Fruit fly (Drosophila melanogaster): ENCODE data around the gene hzg.

hzg gene

dm6 chr3L:16004401-16005237, at the start of gene hzg, which contains the start of gene mRpS31:
Gene hzg, minus strand, starts transcription at chr3L:16004736.
Gene mRpS31, plus strand, starts transcription at chr3L:16005193.
- TF ChIP-seq CG1620 (GFP tag; optimal IDR thresholded peaks at IDR 0.05) (peak; percentile 26), cnc (optimal IDR thresholded peaks at IDR 0.05) (no peak), CG11617 (GFP tag; optimal IDR thresholded peaks at IDR 0.05) (peak; percentile 44), cic (GFP tag; optimal IDR thresholded peaks at IDR 0.05) (peak; percentile 68), kay (GFP tag; ENCODE audit: borderline replicate concordance) (no peak), Clk (GFP tag; optimal IDR thresholded peaks at IDR 0.05) (no peak), CG14711 (tag; optimal IDR thresholded peaks at IDR 0.05) (peak; percentile 49), toe (GFP tag; optimal IDR thresholded peaks at IDR 0.05) (peak; percentile 57), CG7045 (GFP tag; optimal IDR thresholded peaks at IDR 0.05) (peak; percentile 25), Mnt (GFP tag; optimal IDR thresholded peaks at IDR 0.05) (peak; percentile 62), CG12768 (GFP tag; optimal IDR thresholded peaks at IDR 0.05) (peak; percentile 71), ovo (GFP tag; optimal IDR thresholded peaks at IDR 0.05) (peak; percentile 35), Hr96 (GFP tag; optimal IDR thresholded peaks at IDR 0.05) (peak; percentile 22), bab1 (GFP tag; optimal IDR thresholded peaks at IDR 0.05) (peak; percentile 45), CG5204 (GFP tag; optimal IDR thresholded peaks at IDR 0.05) (no peak), pad (GFP tag; optimal IDR thresholded peaks at IDR 0.05) (no peak), CG33017 (tag; optimal IDR thresholded peaks at IDR 0.05) (peak; percentile 15), CG7101 (tag; optimal IDR thresholded peaks at IDR 0.05) (peak; percentile 69), Crg-1 (GFP tag; optimal IDR thresholded peaks at IDR 0.05) (no peak), tj (GFP tag; optimal IDR thresholded peaks at IDR 0.05) (peak; percentile 39)

DNA sequence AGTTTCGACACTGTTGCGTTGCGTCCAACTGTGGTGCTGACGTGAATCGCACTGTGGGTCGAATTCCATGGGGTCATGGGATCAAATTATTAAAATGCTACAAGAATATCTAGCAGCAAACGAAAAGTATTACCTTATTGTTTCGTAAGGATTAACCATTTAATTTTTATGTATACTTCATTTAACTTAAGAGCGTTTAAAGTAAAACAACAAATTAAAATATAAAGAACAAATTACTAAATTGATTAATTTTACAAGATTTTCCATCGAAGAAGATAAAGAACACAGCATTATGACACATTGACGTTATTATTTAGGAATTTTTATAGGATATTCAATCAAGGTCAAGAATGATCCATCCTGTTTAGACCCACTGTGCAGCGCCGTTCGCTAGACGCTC, 49.6 kb upstream of the hzg start:
- TF ChIP-seq Clk (GFP tag; optimal IDR thresholded peaks at IDR 0.05) (no peak), CG7045 (GFP tag; optimal IDR thresholded peaks at IDR 0.05) (no peak), CG14711 (tag; optimal IDR thresholded peaks at IDR 0.05) (peak; percentile 2), cnc (optimal IDR thresholded peaks at IDR 0.05) (no peak), CG12768 (GFP tag; optimal IDR thresholded peaks at IDR 0.05) (peak; percentile 38), Mnt (GFP tag; optimal IDR thresholded peaks at IDR 0.05) (no peak)

- TF ChIP-seq CG5204 (GFP tag; optimal IDR thresholded peaks at IDR 0.05) (no peak), CG1620 (GFP tag; optimal IDR thresholded peaks at IDR 0.05) (no peak), CG7045 (GFP tag; optimal IDR thresholded peaks at IDR 0.05) (no peak), cnc (optimal IDR thresholded peaks at IDR 0.05) (no peak), Clk (GFP tag; optimal IDR thresholded peaks at IDR 0.05) (no peak), CG33017 (tag; optimal IDR thresholded peaks at IDR 0.05) (no peak), CG11617 (GFP tag; optimal IDR thresholded peaks at IDR 0.05) (no peak), Hr96 (GFP tag; optimal IDR thresholded peaks at IDR 0.05) (no peak), CG14711 (tag; optimal IDR thresholded peaks at IDR 0.05) (no peak), cic (GFP tag; optimal IDR thresholded peaks at IDR 0.05) (no peak), kay (GFP tag; ENCODE audit: borderline replicate concordance) (no peak)
Measured at dm6 chr3L:16053026-16053556, 48.6 kb upstream of the hzg start.

DNA sequence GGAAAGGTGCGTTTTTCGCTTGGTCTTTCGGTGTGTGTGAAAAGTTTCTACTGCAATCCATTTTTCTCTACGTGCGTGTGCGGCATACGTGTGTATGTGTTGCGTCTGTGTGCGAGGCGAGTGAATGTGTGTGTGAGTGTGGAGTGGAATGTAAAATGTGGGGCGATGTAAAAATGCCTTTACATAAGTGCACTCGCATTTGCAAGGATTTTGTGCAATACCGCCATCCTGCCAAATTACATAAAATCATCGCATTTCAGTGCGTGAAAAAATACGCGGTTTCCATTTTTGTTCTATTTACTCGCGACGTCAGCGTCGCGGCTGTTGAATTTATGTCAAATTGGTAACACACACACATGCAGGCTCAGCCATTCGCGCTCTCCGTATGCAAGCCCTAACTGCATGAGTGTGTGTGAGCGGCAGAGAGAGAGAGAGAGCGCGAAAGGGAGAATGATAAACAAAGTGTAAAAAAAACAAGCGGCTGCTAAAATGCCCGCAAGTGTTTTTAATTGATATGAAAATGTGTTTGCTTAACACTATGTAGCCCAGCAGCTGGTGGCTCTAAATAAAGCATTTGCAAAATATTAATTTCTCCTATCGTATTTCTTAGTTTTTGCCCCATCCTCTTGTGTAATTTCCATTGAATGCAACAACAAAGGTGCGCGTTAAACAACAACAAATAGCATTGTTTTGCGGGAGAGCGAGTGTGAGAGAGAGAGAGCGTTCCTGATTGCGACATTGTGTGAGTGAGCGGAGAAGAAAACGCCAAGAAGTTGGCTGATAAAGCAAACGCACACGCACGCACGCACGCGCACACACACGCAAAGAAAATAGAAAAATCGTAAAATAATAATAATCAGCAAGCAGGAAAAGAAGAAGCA, 47.8 kb upstream of the hzg start:
- peak; percentile 63 for TF ChIP-seq cic (GFP tag; optimal IDR thresholded peaks at IDR 0.05)
- no peak for TF ChIP-seq Hr96 (GFP tag; optimal IDR thresholded peaks at IDR 0.05)
- peak; percentile 94 for TF ChIP-seq CG12768 (GFP tag; optimal IDR thresholded peaks at IDR 0.05)
- TF ChIP-seq Clk (GFP tag; optimal IDR thresholded peaks at IDR 0.05), result no peak
- TF ChIP-seq cnc (optimal IDR thresholded peaks at IDR 0.05), result no peak
- TF ChIP-seq Crg-1 (GFP tag; optimal IDR thresholded peaks at IDR 0.05), result no peak
- peak; percentile 42 for TF ChIP-seq kay (GFP tag; ENCODE audit: borderline replicate concordance)
- TF ChIP-seq toe (GFP tag; optimal IDR thresholded peaks at IDR 0.05), result no peak
- no peak for TF ChIP-seq CG7101 (tag; optimal IDR thresholded peaks at IDR 0.05)
- TF ChIP-seq tj (GFP tag; optimal IDR thresholded peaks at IDR 0.05), result peak; percentile 17
- TF ChIP-seq ovo (GFP tag; optimal IDR thresholded peaks at IDR 0.05), result no peak
- no peak for TF ChIP-seq CG1620 (GFP tag; optimal IDR thresholded peaks at IDR 0.05)
- no peak for TF ChIP-seq Mnt (GFP tag; optimal IDR thresholded peaks at IDR 0.05)
- TF ChIP-seq bab1 (GFP tag; optimal IDR thresholded peaks at IDR 0.05), result no peak
- no peak for TF ChIP-seq CG5204 (GFP tag; optimal IDR thresholded peaks at IDR 0.05)
- no peak for TF ChIP-seq CG11617 (GFP tag; optimal IDR thresholded peaks at IDR 0.05)
- no peak for TF ChIP-seq CG33017 (tag; optimal IDR thresholded peaks at IDR 0.05)
- no peak for TF ChIP-seq pad (GFP tag; optimal IDR thresholded peaks at IDR 0.05)
- no peak for TF ChIP-seq CG14711 (tag; optimal IDR thresholded peaks at IDR 0.05)
- TF ChIP-seq CG7045 (GFP tag; optimal IDR thresholded peaks at IDR 0.05), result no peak

- peak; percentile 24 for TF ChIP-seq CG1620 (GFP tag; optimal IDR thresholded peaks at IDR 0.05)
- TF ChIP-seq toe (GFP tag; optimal IDR thresholded peaks at IDR 0.05), result peak; percentile 29
- TF ChIP-seq cnc (optimal IDR thresholded peaks at IDR 0.05), result no peak
- TF ChIP-seq CG14711 (tag; optimal IDR thresholded peaks at IDR 0.05), result peak; percentile 27
- peak; percentile 38 for TF ChIP-seq CG7101 (tag; optimal IDR thresholded peaks at IDR 0.05)
- TF ChIP-seq CG33017 (tag; optimal IDR thresholded peaks at IDR 0.05), result no peak
- TF ChIP-seq Clk (GFP tag; optimal IDR thresholded peaks at IDR 0.05), result no peak
- no peak for TF ChIP-seq pad (GFP tag; optimal IDR thresholded peaks at IDR 0.05)
- no peak for TF ChIP-seq tj (GFP tag; optimal IDR thresholded peaks at IDR 0.05)
- peak; percentile 29 for TF ChIP-seq Mnt (GFP tag; optimal IDR thresholded peaks at IDR 0.05)
- TF ChIP-seq kay (GFP tag; ENCODE audit: borderline replicate concordance), result peak; percentile 60
- TF ChIP-seq bab1 (GFP tag; optimal IDR thresholded peaks at IDR 0.05), result peak; percentile 33
- TF ChIP-seq CG5204 (GFP tag; optimal IDR thresholded peaks at IDR 0.05), result peak; percentile 22
- peak; percentile 56 for TF ChIP-seq Hr96 (GFP tag; optimal IDR thresholded peaks at IDR 0.05)
Measured at dm6 chr3L:16051719-16052122, 47.2 kb upstream of the hzg start, which contains the start of gene Mbs. Gene Mbs, plus strand, starts transcription at chr3L:16051959.
